Worm (Caenorhabditis elegans) whole organism, late embryonic: ENCODE measurements around the gene C46C2.3.

Source experiments
- Y22D7AL.16 ChIP-seq: sonication (generic microtip); optimal IDR thresholded peaks from 2 replicates; lab custom pipeline; 2016; ENCODE audit warnings: missing genetic modification characterization, missing compliant biosample characterization
- ahr-1 ChIP-seq: sonication (generic microtip); optimal IDR thresholded peaks from 2 replicates; lab custom pipeline; 2016; ENCODE audit warnings: missing genetic modification characterization, missing compliant biosample characterization
- ceh-18 ChIP-seq: sonication (generic microtip); optimal IDR thresholded peaks from 2 replicates; lab custom pipeline; 2016; ENCODE audit warnings: missing genetic modification characterization, missing compliant biosample characterization
- ceh-19 ChIP-seq: fragments of 200-800 bp; sonication (Bioruptor generic); optimal IDR thresholded peaks from 2 replicates; lab custom pipeline; 2018; ENCODE audit warnings: mild to moderate bottlenecking, missing genetic modification characterization, missing compliant biosample characterization
- ceh-24 ChIP-seq: sonication (generic microtip); optimal IDR thresholded peaks from 2 replicates; lab custom pipeline; 2016; ENCODE audit warnings: mild to moderate bottlenecking, missing genetic modification characterization, missing compliant biosample characterization
- elt-2 ChIP-seq: sonication (generic microtip); optimal IDR thresholded peaks from 2 replicates; lab custom pipeline; 2016; ENCODE audit warnings: missing genetic modification reagents, missing genetic modification characterization, missing compliant biosample characterization
- fkh-10 ChIP-seq: fragments of 150-350 bp; optimal IDR thresholded peaks from 2 replicates; lab custom pipeline; 2014; ENCODE audit warnings: missing biosample characterization, missing genetic modification reagents, missing genetic modification characterization
- hlh-13 ChIP-seq: fragments of 200-800 bp; sonication (Bioruptor generic); optimal IDR thresholded peaks from 2 replicates; lab custom pipeline; 2018; ENCODE audit warnings: mild to moderate bottlenecking, missing genetic modification characterization, missing compliant biosample characterization
- mec-3 ChIP-seq: sonication (generic microtip); optimal IDR thresholded peaks from 2 replicates; lab custom pipeline; 2016; ENCODE audit warnings: borderline replicate concordance, missing genetic modification characterization, missing compliant biosample characterization
- pat-9 ChIP-seq: fragments of 200-800 bp; sonication (Bioruptor generic); optimal IDR thresholded peaks from 2 replicates; lab custom pipeline; 2018; ENCODE audit warnings: mild to moderate bottlenecking, missing genetic modification characterization, moderate library complexity, missing compliant biosample characterization
- unc-42 ChIP-seq: sonication (generic microtip); optimal IDR thresholded peaks from 2 replicates; lab custom pipeline; 2016; ENCODE audit warnings: missing genotype, missing genetic modification characterization, missing compliant biosample characterization
- unc-86 ChIP-seq: sonication (generic microtip); optimal IDR thresholded peaks from 2 replicates; lab custom pipeline; 2016; ENCODE audit warnings: missing genetic modification characterization, missing compliant biosample characterization
- zip-5 ChIP-seq: sonication (generic microtip); optimal IDR thresholded peaks from 2 replicates; lab custom pipeline; 2016; ENCODE audit warnings: missing genetic modification characterization, missing compliant biosample characterization

DNA sequence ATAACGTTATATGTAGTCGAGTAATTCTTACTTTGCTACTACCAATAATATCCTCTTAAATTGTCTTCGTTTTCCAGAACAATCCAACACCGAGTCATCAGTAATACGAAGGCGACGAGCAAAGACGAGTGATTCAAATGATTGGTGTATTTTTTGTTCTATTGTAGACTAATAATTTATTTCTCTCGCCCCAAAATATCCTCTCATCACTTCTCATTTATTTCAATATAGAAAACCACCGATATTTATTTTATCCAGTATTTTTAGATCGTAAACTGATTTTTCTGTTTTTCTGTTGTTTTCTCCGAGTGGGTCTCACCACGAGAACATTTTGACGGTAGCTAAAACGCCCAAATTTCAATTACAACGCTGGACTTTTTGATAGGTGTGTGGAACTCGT, 2.7 kb downstream of the C46C2.3 start:
- no peak for TF ChIP-seq ahr-1 (tag; lab: Kevin White, UChicago)
- TF ChIP-seq ceh-19 (GFP tag; lab: Kevin White, UChicago), result no peak
- no peak for TF ChIP-seq mec-3
- no peak for TF ChIP-seq elt-2 (tag; lab: Kevin White, UChicago)
- TF ChIP-seq unc-86 (tag; lab: Kevin White, UChicago), result no peak
- no peak for TF ChIP-seq ceh-24 (tag; lab: Kevin White, UChicago)
- TF ChIP-seq zip-5 (tag; lab: Kevin White, UChicago), result no peak
- no peak for TF ChIP-seq pat-9 (tag; lab: Kevin White, UChicago)
- TF ChIP-seq unc-42, result no peak
- TF ChIP-seq Y22D7AL.16, result no peak
- TF ChIP-seq fkh-10 (GFP tag; lab: Kevin White, UChicago), result no peak
- TF ChIP-seq hlh-13 (GFP tag; lab: Kevin White, UChicago), result no peak
- no peak for TF ChIP-seq ceh-18
